Fruit fly (Drosophila melanogaster): Measurements from ENCODE around the gene naz.

DNA sequence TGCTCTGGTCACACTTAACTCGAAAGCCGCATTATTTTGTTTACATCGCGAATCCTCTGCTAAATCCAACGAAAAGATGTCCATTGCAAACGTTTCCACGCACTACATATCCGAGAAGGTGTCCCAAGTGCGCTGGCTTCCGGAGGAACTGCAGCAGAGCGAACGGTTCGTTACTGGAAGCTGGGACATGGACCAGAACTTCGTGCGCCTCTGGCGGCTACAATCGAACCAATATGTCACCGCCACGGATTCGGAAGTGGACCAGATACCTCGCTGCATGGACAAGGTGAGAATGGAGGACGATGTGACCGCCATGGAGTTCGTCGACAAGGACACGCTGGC, 37.9 kb upstream of the naz start:
- TF ChIP-seq CTCF (optimal IDR thresholded peaks at IDR 0.05): no peak
- no peak for TF ChIP-seq CG8478 (optimal IDR thresholded peaks at IDR 0.05)

Measured in S2 (cell line).